Fruit fly (Drosophila melanogaster) whole organism, wandering third instar larva: ENCODE results near the gene CG15170.

Experiments
- Dfd ChIP-seq: fragments of >200 bp; optimal IDR thresholded peaks from 2 replicates; lab custom pipeline; 2017; ENCODE audit warnings: missing biosample characterization, missing genetic modification characterization
- Dif ChIP-seq: fragments of 200-275, 200-300 bp; sonication (Bioruptor generic); optimal IDR thresholded peaks from 2 replicates; lab custom pipeline; 2018; ENCODE audit warnings: missing biosample characterization, missing genetic modification characterization; ENCODE audit not compliant: partially characterized antibody
- Jra ChIP-seq: sonication (Bioruptor generic); optimal IDR thresholded peaks from 2 replicates; lab custom pipeline; 2016; ENCODE audit warnings: missing biosample characterization, missing genetic modification characterization
- Mio ChIP-seq: sonication (Bioruptor generic); optimal IDR thresholded peaks from 2 replicates; lab custom pipeline; 2016; ENCODE audit warnings: missing biosample characterization, missing genetic modification characterization
- Myc ChIP-seq: fragments of >200 bp; optimal IDR thresholded peaks from 2 replicates; lab custom pipeline; 2017
- brk ChIP-seq: fragments of 200-800 bp; sonication (Bioruptor generic); optimal IDR thresholded peaks from 2 replicates; lab custom pipeline; 2016; ENCODE audit warnings: missing biosample characterization, mild to moderate bottlenecking, missing genetic modification characterization
- psq ChIP-seq: fragments of 200-800 bp; sonication (Bioruptor generic); optimal IDR thresholded peaks from 3 replicates; lab custom pipeline; 2017; ENCODE audit warnings: missing biosample characterization, mild to moderate bottlenecking, missing genetic modification characterization, moderate library complexity
- sage ChIP-seq: fragments of 200-800 bp; sonication (Bioruptor generic); optimal IDR thresholded peaks from 2 replicates; lab custom pipeline; 2016; ENCODE audit warnings: missing biosample characterization, mild to moderate bottlenecking, missing genetic modification characterization
- tai ChIP-seq: sonication (Bioruptor generic); optimal IDR thresholded peaks from 2 replicates; lab custom pipeline; 2016; ENCODE audit warnings: missing biosample characterization, missing genetic modification characterization

Gene CG15170

DNA sequence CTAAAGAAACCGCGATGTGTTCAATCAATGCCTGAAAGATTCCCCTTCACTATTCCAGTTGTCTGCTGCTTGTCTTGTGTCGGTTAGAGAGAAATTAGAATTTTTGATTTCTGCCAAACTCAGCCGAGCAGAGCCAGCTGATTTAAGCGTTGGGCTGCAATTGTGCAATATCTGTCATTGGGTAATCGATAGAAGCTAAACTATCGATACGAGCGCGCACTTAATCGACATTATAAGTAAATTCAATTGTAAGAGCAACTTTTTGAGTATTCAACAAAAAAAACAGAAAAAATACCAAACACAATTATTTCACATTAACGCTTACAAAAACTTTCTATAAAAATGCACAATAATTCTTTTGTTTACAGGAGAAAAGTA is 46.2 kb downstream of the CG15170 start, which contains the start of gene ssp3:
ssp3 (minus strand) TSS at position 164 of the 378 bp plus-strand sequence.
- TF ChIP-seq psq (GFP tag; lab: Kevin White, UChicago) (no peak), tai (peak; percentile 13)

DNA sequence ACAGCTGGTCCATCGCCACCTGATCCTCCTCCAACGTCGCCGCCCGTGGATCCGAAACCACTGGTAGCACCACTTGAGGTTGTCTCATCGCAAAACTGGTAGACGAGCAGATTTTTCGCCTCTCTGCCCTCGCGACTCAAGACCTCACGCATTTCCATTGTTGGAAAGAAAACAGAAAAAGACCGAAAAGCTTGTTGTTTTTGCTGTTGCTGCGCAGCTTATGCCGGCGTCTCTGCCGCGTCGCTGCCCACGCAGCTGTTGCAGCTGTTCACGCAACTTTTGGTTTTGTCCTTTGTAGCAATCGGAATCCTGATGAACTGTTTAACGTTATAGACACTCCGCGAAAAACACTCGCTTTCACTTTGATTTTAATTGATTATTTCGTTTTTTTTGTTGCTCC is 46.7 kb downstream of the CG15170 start:
- TF ChIP-seq Jra (GFP tag; lab: Kevin White, UChicago): no peak
- TF ChIP-seq Dif (GFP tag; lab: Kevin White, UChicago): no peak
- TF ChIP-seq Myc (lab: Kevin White, UChicago): no peak
- no peak for TF ChIP-seq sage (GFP tag; lab: Kevin White, UChicago)
- no peak for TF ChIP-seq Dfd (GFP tag; lab: Kevin White, UChicago)
- TF ChIP-seq brk: no peak
- TF ChIP-seq tai: no peak
- no peak for TF ChIP-seq Mio (GFP tag; lab: Kevin White, UChicago)
